Fruit fly (Drosophila melanogaster) whole organism, embryonic: ENCODE results near the gene CG1024.
A peak's percentile ranks its signal among the peaks of the same experiment; 100 is the strongest.

Source experiments
- CG10209 ChIP-seq: fragments of 200-800 bp; sonication (Bioruptor generic); optimal IDR thresholded peaks from 3 replicates; lab custom pipeline; 2017; ENCODE audit warnings: missing biosample characterization, mild to moderate bottlenecking, missing genetic modification characterization, missing genetic modification reagents
- CG10979 ChIP-seq: fragments of 200-800 bp; sonication (Bioruptor generic); optimal IDR thresholded peaks from 2 replicates; lab custom pipeline; 2018; ENCODE audit warnings: missing biosample characterization, mild to moderate bottlenecking, missing genetic modification characterization, moderate library complexity
- CG12744 ChIP-seq: fragments of 200-800 bp; sonication (Bioruptor generic); optimal IDR thresholded peaks from 2 replicates; lab custom pipeline; 2016; ENCODE audit warnings: missing biosample characterization, missing genetic modification characterization
- CG12942 ChIP-seq: fragments of 200-800 bp; sonication (Bioruptor generic); optimal IDR thresholded peaks from 3 replicates; lab custom pipeline; 2016; ENCODE audit warnings: missing biosample characterization, missing genetic modification characterization
- CG14710 ChIP-seq: fragments of 200-800 bp; sonication (Bioruptor generic); optimal IDR thresholded peaks from 3 replicates; lab custom pipeline; 2019; ENCODE audit warnings: missing biosample characterization, mild to moderate bottlenecking, missing genetic modification characterization, moderate library complexity
- CG15011 ChIP-seq: fragments of 200-800 bp; sonication (Bioruptor generic); optimal IDR thresholded peaks from 3 replicates; lab custom pipeline; 2018; ENCODE audit warnings: missing biosample characterization, mild to moderate bottlenecking, missing genetic modification characterization
- CG15479 ChIP-seq: fragments of 200-800 bp; sonication (Bioruptor generic); optimal IDR thresholded peaks from 3 replicates; lab custom pipeline; 2019; ENCODE audit warnings: missing biosample characterization, mild to moderate bottlenecking, missing genetic modification characterization, moderate library complexity
- CG15514 ChIP-seq: fragments of 200-800 bp; sonication (Bioruptor generic); optimal IDR thresholded peaks from 3 replicates; lab custom pipeline; 2017; ENCODE audit warnings: missing biosample characterization, missing genetic modification characterization, mild to moderate bottlenecking, moderate library complexity, missing genetic modification reagents
- CG32767 ChIP-seq: fragments of 200-800 bp; sonication (Bioruptor generic); IDR thresholded peaks from 2 replicates; pipeline ENCODE4 v1.3.6; 2022; ENCODE audit warnings: missing biosample characterization, missing genetic modification characterization
- CG33557 ChIP-seq: fragments of 200-800 bp; sonication (Bioruptor generic); optimal IDR thresholded peaks from 2 replicates; lab custom pipeline; 2019; ENCODE audit warnings: missing biosample characterization, mild to moderate bottlenecking, missing genetic modification characterization, moderate library complexity
- CG3726 ChIP-seq: fragments of 200-800 bp; sonication (Bioruptor generic); IDR thresholded peaks from 3 replicates; pipeline ENCODE4, ENCODE4 v1.3.6; 2022; ENCODE audit warnings: missing biosample characterization, missing genetic modification characterization
- CG3847 ChIP-seq: fragments of 200-800 bp; sonication (Bioruptor generic); IDR thresholded peaks from 2 replicates; pipeline ENCODE4 v1.3.6; 2022; ENCODE audit warnings: missing biosample characterization, missing genetic modification characterization
- CG4854 ChIP-seq: fragments of 200-800 bp; sonication (Bioruptor generic); optimal IDR thresholded peaks from 2 replicates; lab custom pipeline; 2016; ENCODE audit warnings: missing biosample characterization, missing genetic modification characterization, inconsistent platforms
- CG5245 ChIP-seq: fragments of 200-800 bp; sonication (Bioruptor generic); optimal IDR thresholded peaks from 3 replicates; lab custom pipeline; 2016; ENCODE audit warnings: missing biosample characterization, missing genetic modification characterization
- CG6791 ChIP-seq: fragments of 200-800 bp; sonication (Bioruptor generic); IDR thresholded peaks from 3 replicates; pipeline ENCODE4 v1.3.6; 2022; ENCODE audit warnings: missing biosample characterization, missing genetic modification characterization; ENCODE audit not compliant: partially characterized antibody
- CG7963 ChIP-seq: fragments of 200-800 bp; sonication (Bioruptor generic); IDR thresholded peaks from 3 replicates; pipeline ENCODE4 v1.3.6; 2022; ENCODE audit warnings: missing biosample characterization, missing genetic modification characterization; ENCODE audit not compliant: partially characterized antibody
- CG8765 ChIP-seq: fragments of 200-800 bp; sonication (Bioruptor generic); IDR thresholded peaks from 2 replicates; pipeline ENCODE4 v1.3.6; 2022; ENCODE audit warnings: missing biosample characterization, missing genetic modification characterization
- CG9932 ChIP-seq: fragments of 200-800 bp; sonication (Bioruptor generic); IDR thresholded peaks from 2 replicates; pipeline ENCODE4 v1.3.6; 2022; ENCODE audit warnings: missing biosample characterization, missing genetic modification characterization
- D19A ChIP-seq: fragments of 200-800 bp; optimal IDR thresholded peaks from 3 replicates; lab custom pipeline; 2019; ENCODE audit warnings: missing biosample characterization, mild to moderate bottlenecking, missing genetic modification characterization, moderate library complexity
- H15 ChIP-seq: fragments of 200-800 bp; sonication (Bioruptor generic); IDR thresholded peaks from 3 replicates; pipeline ENCODE4 v1.3.6; 2022; ENCODE audit warnings: missing biosample characterization, missing genetic modification characterization
- HLH54F ChIP-seq: fragments of 200-800 bp; sonication (Bioruptor generic); optimal IDR thresholded peaks from 3 replicates; lab custom pipeline; 2016; ENCODE audit warnings: missing biosample characterization, missing genetic modification characterization
- HmgD ChIP-seq: fragments of 200-800 bp; sonication (Bioruptor generic); optimal IDR thresholded peaks from 3 replicates; lab custom pipeline; 2016; ENCODE audit warnings: missing biosample characterization, missing genetic modification characterization
- MBD-R2 ChIP-seq: fragments of 200-800 bp; sonication (Bioruptor generic); IDR thresholded peaks from 2 replicates; pipeline ENCODE4 v1.3.6; 2022; ENCODE audit warnings: missing biosample characterization, missing genetic modification characterization
- Meics ChIP-seq: fragments of 200-800 bp; sonication (Bioruptor generic); optimal IDR thresholded peaks from 2 replicates; lab custom pipeline; 2017; ENCODE audit warnings: missing biosample characterization, mild to moderate bottlenecking, missing genetic modification characterization
- Pdp1 ChIP-seq, 2 experiments: fragments of 200-800 bp; sonication (Bioruptor generic); optimal IDR thresholded peaks; 3 replicates each; lab custom pipeline; 2016; ENCODE audit warnings: missing biosample characterization in 2 of 2, missing genetic modification characterization in 2 of 2, mild to moderate bottlenecking in 1 of 2, moderate library complexity in 1 of 2
- Ravus ChIP-seq: fragments of 200-800 bp; sonication (Bioruptor generic); IDR thresholded peaks from 2 replicates; pipeline ENCODE4 v1.3.6; 2022; ENCODE audit warnings: missing biosample characterization, missing genetic modification characterization
- Rfx ChIP-seq: fragments of 200-800 bp; sonication (Bioruptor generic); IDR thresholded peaks from 2 replicates; pipeline ENCODE4 v1.3.6; 2022; ENCODE audit warnings: missing biosample characterization, missing genetic modification characterization
- Side ChIP-seq: fragments of 200-800 bp; sonication (Bioruptor generic); optimal IDR thresholded peaks from 2 replicates; lab custom pipeline; 2016; ENCODE audit warnings: missing biosample characterization, missing genetic modification characterization
- Sry-β ChIP-seq: fragments of 200-800 bp; sonication (Bioruptor generic); optimal IDR thresholded peaks from 2 replicates; lab custom pipeline; 2018; ENCODE audit warnings: missing biosample characterization, mild to moderate bottlenecking, missing genetic modification characterization, moderate library complexity
- Sry-δ ChIP-seq: fragments of 200-800 bp; sonication (Bioruptor generic); optimal IDR thresholded peaks from 2 replicates; lab custom pipeline; 2016; ENCODE audit warnings: missing biosample characterization, missing genetic modification characterization
- Tbp ChIP-seq: fragments of >200 bp; optimal IDR thresholded peaks from 2 replicates; lab custom pipeline; 2018; ENCODE audit warnings: missing biosample characterization, missing genetic modification characterization
- amos ChIP-seq: fragments of 200-800 bp; sonication (Bioruptor generic); IDR thresholded peaks from 2 replicates; pipeline ENCODE4 v1.3.6; 2022; ENCODE audit warnings: missing biosample characterization, missing genetic modification characterization; ENCODE audit not compliant: partially characterized antibody
- ara ChIP-seq: fragments of 200-800 bp; sonication (Bioruptor generic); IDR thresholded peaks from 2 replicates; pipeline ENCODE4 v1.3.6; 2022; ENCODE audit warnings: missing biosample characterization, missing genetic modification characterization
- ase ChIP-seq: fragments of 200-800 bp; sonication (Bioruptor generic); IDR thresholded peaks from 3 replicates; pipeline ENCODE4 v1.3.6; 2022; ENCODE audit warnings: missing biosample characterization, missing genetic modification characterization
- cwo ChIP-seq: fragments of 200-800 bp; sonication (Bioruptor generic); optimal IDR thresholded peaks from 3 replicates; lab custom pipeline; 2017; ENCODE audit warnings: missing biosample characterization, missing genetic modification characterization, mild to moderate bottlenecking, moderate library complexity, missing genetic modification reagents
- dan ChIP-seq: fragments of 200-800 bp; sonication (Bioruptor generic); IDR thresholded peaks from 2 replicates; pipeline ENCODE4 v1.3.6; 2022; ENCODE audit warnings: missing biosample characterization, missing genetic modification characterization
- dimm ChIP-seq: fragments of 200-800 bp; sonication (Bioruptor generic); IDR thresholded peaks from 2 replicates; pipeline ENCODE4 v1.3.6; 2022; ENCODE audit warnings: missing biosample characterization, missing genetic modification characterization
- exex ChIP-seq: fragments of 200-800 bp; sonication (Bioruptor generic); optimal IDR thresholded peaks from 4 replicates; lab custom pipeline; 2018; ENCODE audit warnings: missing biosample characterization, mild to moderate bottlenecking, missing genetic modification characterization, moderate library complexity
- gem ChIP-seq: fragments of 200-800 bp; sonication (Bioruptor generic); optimal IDR thresholded peaks from 2 replicates; lab custom pipeline; 2019; ENCODE audit warnings: missing biosample characterization, mild to moderate bottlenecking, missing genetic modification characterization, moderate library complexity
- ham ChIP-seq: fragments of 200-800 bp; sonication (Bioruptor generic); IDR thresholded peaks from 2 replicates; pipeline ENCODE4 v1.3.6; 2022; ENCODE audit warnings: missing biosample characterization, missing genetic modification characterization
- lola ChIP-seq, 3 experiments: fragments of >200 bp in 2 of 3; fragments of 200-800 bp in 1 of 3; sonication (Bioruptor generic) in 1 of 3; optimal IDR thresholded peaks; 2 replicates each; lab custom pipeline; 2017 to 2019; ENCODE audit warnings: missing biosample characterization in 3 of 3, missing genetic modification characterization in 3 of 3, mild to moderate bottlenecking in 1 of 3, moderate library complexity in 1 of 3
- maf-S ChIP-seq: fragments of 200-800 bp; sonication (Bioruptor generic); optimal IDR thresholded peaks from 2 replicates; lab custom pipeline; 2016; ENCODE audit warnings: missing biosample characterization, missing genetic modification characterization
- mam ChIP-seq: fragments of 200-800 bp; sonication (Bioruptor generic); optimal IDR thresholded peaks from 3 replicates; lab custom pipeline; 2016; ENCODE audit warnings: missing biosample characterization, missing genetic modification characterization
- p53 ChIP-seq: fragments of 200-800 bp; sonication (Bioruptor generic); optimal IDR thresholded peaks from 2 replicates; lab custom pipeline; 2016; ENCODE audit warnings: missing biosample characterization, missing genetic modification characterization
- pb ChIP-seq: fragments of 200-800 bp; sonication (Bioruptor generic); optimal IDR thresholded peaks from 3 replicates; lab custom pipeline; 2016; ENCODE audit warnings: missing biosample characterization, missing genetic modification characterization
- ro ChIP-seq: fragments of 200-800 bp; sonication (Bioruptor generic); IDR thresholded peaks from 2 replicates; pipeline ENCODE4 v1.3.6; 2022; ENCODE audit warnings: missing biosample characterization, missing genetic modification characterization
- unc-4 ChIP-seq: fragments of 200-800 bp; sonication (Bioruptor generic); IDR thresholded peaks from 2 replicates; pipeline ENCODE4 v1.3.6; 2022; ENCODE audit warnings: missing biosample characterization, missing genetic modification characterization; ENCODE audit not compliant: partially characterized antibody
- wor ChIP-seq: fragments of 200-800 bp; sonication (Bioruptor generic); IDR thresholded peaks from 2 replicates; pipeline ENCODE4 v1.3.6; 2022; ENCODE audit warnings: missing biosample characterization, missing genetic modification characterization
- yki ChIP-seq: fragments of >200 bp; optimal IDR thresholded peaks from 3 replicates; lab custom pipeline; 2018
- zen ChIP-seq: fragments of 200-800 bp; sonication (Bioruptor generic); optimal IDR thresholded peaks from 3 replicates; lab custom pipeline; 2018; ENCODE audit warnings: missing biosample characterization, mild to moderate bottlenecking, missing genetic modification characterization, moderate library complexity

CG1024 gene

dm6 chr3R:6414439-6415344 lies 34.6 kb upstream of the CG1024 start (continued):
- no peak for TF ChIP-seq CG6791
- TF ChIP-seq lola (GFP tag; optimal IDR thresholded peaks at IDR 0.05; lab: Kevin White, UChicago) = no peak
- TF ChIP-seq Sry-β = no peak
- TF ChIP-seq unc-4 (GFP tag; lab: Robert Waterston, UW) = no peak
- TF ChIP-seq CG33557 (GFP tag; lab: Kevin White, UChicago) = no peak
- TF ChIP-seq CG12942 = no peak
- TF ChIP-seq HmgD (GFP tag; lab: Kevin White, UChicago) = no peak
- TF ChIP-seq yki (lab: Kevin White, UChicago) = no peak
- TF ChIP-seq CG12744 = no peak
- no peak for TF ChIP-seq Ravus
- no peak for TF ChIP-seq p53 (GFP tag; lab: Kevin White, UChicago)
- no peak for TF ChIP-seq CG15514
- TF ChIP-seq ase (GFP tag; lab: Robert Waterston, UW) = no peak
- TF ChIP-seq cwo = peak; percentile 52
- TF ChIP-seq dimm (GFP tag; lab: Robert Waterston, UW) = no peak
- TF ChIP-seq ro (GFP tag; lab: Robert Waterston, UW) = no peak
- TF ChIP-seq Side (GFP tag; lab: Kevin White, UChicago) = no peak
- no peak for TF ChIP-seq mam
- no peak for TF ChIP-seq ara (GFP tag; lab: Robert Waterston, UW)
- no peak for TF ChIP-seq CG15479 (GFP tag; lab: Kevin White, UChicago)
- no peak for TF ChIP-seq CG15011 (GFP tag; lab: Kevin White, UChicago)
- no peak for TF ChIP-seq CG3726 (GFP tag; lab: Robert Waterston, UW)
- no peak for TF ChIP-seq Rfx (GFP tag; lab: Robert Waterston, UW)
- no peak for TF ChIP-seq pb (GFP tag; lab: Kevin White, UChicago)
- no peak for TF ChIP-seq amos (GFP tag; lab: Robert Waterston, UW)
- no peak for TF ChIP-seq CG8765
- no peak for TF ChIP-seq CG32767 (GFP tag; lab: Robert Waterston, UW)
- no peak for TF ChIP-seq CG4854
- peak; percentile 2 for TF ChIP-seq CG14710
- TF ChIP-seq MBD-R2 (GFP tag; lab: Robert Waterston, UW) = no peak
- TF ChIP-seq CG7963 = no peak
- TF ChIP-seq gem (tag; lab: Kevin White, UChicago) = peak; percentile 74
- peak; percentile 18 for TF ChIP-seq D19A
- TF ChIP-seq dan (GFP tag; lab: Robert Waterston, UW) = no peak
- TF ChIP-seq Sry-δ (GFP tag; lab: Kevin White, UChicago) = no peak
- TF ChIP-seq CG9932 (GFP tag; lab: Robert Waterston, UW) = 0 out of 2 replicates have a peak, but pooled peaks have one; percentile 23
- TF ChIP-seq H15 (GFP tag; lab: Robert Waterston, UW) = no peak
- no peak for TF ChIP-seq wor (GFP tag; lab: Robert Waterston, UW)
- TF ChIP-seq CG3847 (GFP tag; lab: Robert Waterston, UW) = no peak
- no peak for TF ChIP-seq Tbp (GFP tag; lab: Kevin White, UChicago)
- TF ChIP-seq CG10209 (GFP tag; lab: Kevin White, UChicago) = peak; percentile 25
- no peak for TF ChIP-seq HLH54F
- peak; percentile 53 for TF ChIP-seq Meics (GFP tag; lab: Kevin White, UChicago)
- no peak for TF ChIP-seq exex (tag; lab: Kevin White, UChicago)
- peak; percentile 30 for TF ChIP-seq CG10979 (tag; lab: Kevin White, UChicago)
- TF ChIP-seq maf-S = no peak
- no peak for TF ChIP-seq zen (tag; lab: Kevin White, UChicago)
- TF ChIP-seq CG5245 = no peak
- TF ChIP-seq ham (GFP tag; lab: Robert Waterston, UW) = no peak
- TF ChIP-seq Pdp1 (GFP tag; optimal IDR thresholded peaks at IDR 0.05; lab: Kevin White, UChicago) = no peak
